Fruit fly (Drosophila melanogaster): ENCODE results near the gene Mms19.

Mms19 gene

DNA sequence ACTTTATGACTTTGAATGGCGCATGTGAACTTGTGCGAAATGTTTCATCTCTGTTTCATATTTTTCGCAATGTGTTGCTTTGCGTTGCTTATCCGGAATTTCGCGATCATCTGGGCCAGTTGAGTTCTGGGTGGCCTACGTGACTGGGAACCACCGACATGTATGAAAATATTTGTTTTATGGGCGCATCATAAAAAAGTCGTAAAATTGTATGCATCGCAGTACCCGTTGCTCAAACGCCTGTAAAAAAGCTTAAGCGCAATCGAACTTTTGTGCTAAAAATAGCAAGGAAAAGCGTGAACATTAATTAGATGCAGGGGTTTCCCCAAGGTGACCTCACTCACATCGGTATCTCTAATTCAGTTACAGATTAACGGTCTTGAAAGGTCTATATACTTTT lies 33.9 kb downstream of the Mms19 start:
- TF ChIP-seq CG14655 (GFP tag; optimal IDR thresholded peaks at IDR 0.05) (no peak), CG9948 (tag; optimal IDR thresholded peaks at IDR 0.05) (no peak), CG17806 (tag; optimal IDR thresholded peaks at IDR 0.05) (no peak)

DNA sequence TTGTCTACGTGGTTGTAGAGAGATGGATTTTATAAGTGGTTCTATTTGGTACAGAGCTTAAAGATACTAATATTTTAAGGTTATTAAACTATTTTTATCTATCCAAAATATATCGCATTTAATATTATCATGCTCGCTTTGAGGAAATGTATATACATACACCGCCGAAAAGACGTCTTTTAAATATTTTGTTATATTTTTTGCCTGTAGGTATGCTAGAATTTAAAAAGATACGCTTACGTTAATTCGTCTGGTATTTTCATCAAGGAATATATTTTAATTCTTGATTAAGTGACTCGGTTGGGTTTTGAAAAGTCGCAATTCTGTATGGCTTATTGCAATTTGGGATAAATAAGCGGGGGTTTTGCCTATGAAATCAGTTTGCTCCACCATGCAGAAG lies 36.2 kb downstream of the Mms19 start:
- TF ChIP-seq Snoo (tag; optimal IDR thresholded peaks at IDR 0.05): no peak

DNA sequence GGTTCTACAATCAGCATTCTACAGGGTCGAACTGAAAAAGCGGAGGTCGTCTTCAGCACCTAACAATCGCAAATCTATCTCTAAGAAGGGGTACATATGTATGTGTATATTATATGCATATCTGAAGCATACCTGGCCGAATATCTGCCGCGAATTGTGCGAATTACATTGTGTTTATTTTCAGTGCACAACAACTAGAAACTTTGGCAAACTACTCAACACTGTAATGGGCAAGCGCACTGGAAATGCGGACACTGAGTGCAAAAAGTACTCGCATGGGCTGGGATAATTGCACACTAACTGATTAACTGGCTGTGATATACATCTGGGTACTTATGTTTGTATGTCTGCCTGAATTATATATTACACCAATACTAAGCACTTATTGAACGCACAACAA lies 38.5 kb downstream of the Mms19 start:
- TF ChIP-seq fd96Ca (GFP tag; IDR thresholded peaks at IDR 0.05) (no peak), Pif1A (GFP tag; optimal IDR thresholded peaks at IDR 0.05) (peak; percentile 4), CG9948 (tag; optimal IDR thresholded peaks at IDR 0.05) (no peak), CG4496 (GFP tag; IDR thresholded peaks at IDR 0.05) (peak; percentile 70; the same call in 2 of the 3 replicates), CG34367 (tag; optimal IDR thresholded peaks at IDR 0.05) (peak; percentile 1), CG32121 (GFP tag; IDR thresholded peaks at IDR 0.05) (peak; percentile 54; the same call in 1 of the 2 replicates), Ets98B (GFP tag; IDR thresholded peaks at IDR 0.05) (peak; percentile 65), CG8159 (tag; optimal IDR thresholded peaks at IDR 0.05) (no peak), CG13204 (GFP tag; optimal IDR thresholded peaks at IDR 0.05) (no peak), D1 (tag; optimal IDR thresholded peaks at IDR 0.05) (peak; percentile 8), CG12605 (GFP tag; IDR thresholded peaks at IDR 0.05) (peak; percentile 17; the same call in 1 of the 2 replicates), CG15710 (tag; optimal IDR thresholded peaks at IDR 0.05) (peak; percentile 13)

DNA sequence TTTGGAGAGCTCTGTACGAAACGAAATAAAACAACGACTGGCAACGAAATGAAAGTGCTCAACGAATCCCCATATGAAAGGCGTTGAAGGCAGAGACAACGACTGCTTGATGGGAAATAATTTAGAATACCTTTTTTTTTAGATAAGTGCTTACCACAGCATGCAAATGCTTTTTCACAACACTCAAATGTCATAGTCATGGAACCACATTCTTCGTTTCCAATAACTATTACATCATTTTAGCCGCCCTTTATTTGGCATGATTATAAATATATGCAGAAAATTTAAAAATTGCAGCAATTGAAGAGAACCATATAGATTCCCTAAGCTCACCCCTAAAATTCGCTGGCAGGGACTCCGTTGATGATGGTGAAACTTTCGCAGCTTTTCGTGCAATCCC lies 45.4 kb downstream of the Mms19 start, which contains the start of gene CG31538:
Gene CG31538 (minus strand): TSS at position 101 of the 400 bp plus-strand sequence.
- TF ChIP-seq Ets98B (GFP tag; IDR thresholded peaks at IDR 0.05): no peak
- no peak for TF ChIP-seq CG12605 (GFP tag; IDR thresholded peaks at IDR 0.05)
- TF ChIP-seq CG8301 (tag; optimal IDR thresholded peaks at IDR 0.05): no peak

DNA sequence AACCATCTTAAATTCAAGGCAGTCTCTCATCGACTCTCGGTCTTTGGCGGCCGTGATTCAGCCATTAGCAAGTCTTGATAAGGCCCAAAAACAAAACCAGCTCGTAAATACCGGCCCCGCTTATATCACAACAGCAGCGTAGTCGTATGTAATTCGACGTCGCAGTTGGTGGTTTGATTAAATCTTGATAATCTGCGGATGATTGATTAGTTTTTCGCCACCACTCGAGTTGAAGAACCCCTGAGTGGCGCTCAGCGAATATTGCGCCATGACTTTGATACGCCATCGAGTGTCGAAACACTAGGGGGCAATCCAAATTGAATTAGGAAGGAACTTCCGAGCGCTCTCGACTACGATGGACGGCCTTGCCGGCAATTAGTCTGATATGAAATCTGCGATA lies 46.3 kb downstream of the Mms19 start:
- TF ChIP-seq CG12605 (GFP tag; IDR thresholded peaks at IDR 0.05): no peak
- no peak for TF ChIP-seq CG8301 (tag; optimal IDR thresholded peaks at IDR 0.05)

- TF ChIP-seq CG4496 (GFP tag; IDR thresholded peaks at IDR 0.05): 0 out of 3 replicates have a peak, but pooled peaks have one; percentile 32
- no peak for TF ChIP-seq CG9948 (tag; optimal IDR thresholded peaks at IDR 0.05)
Measured at dm6 chr3R:5279609-5280164, 47.3 kb downstream of the Mms19 start.

- TF ChIP-seq CG32121 (GFP tag; IDR thresholded peaks at IDR 0.05) (no peak), CG13204 (GFP tag; optimal IDR thresholded peaks at IDR 0.05) (no peak), CG9948 (tag; optimal IDR thresholded peaks at IDR 0.05) (no peak), CG10348 (GFP tag; IDR thresholded peaks at IDR 0.05) (no peak), rn (GFP tag; IDR thresholded peaks at IDR 0.05) (no peak), CG4496 (GFP tag; IDR thresholded peaks at IDR 0.05) (no peak), CG14655 (GFP tag; optimal IDR thresholded peaks at IDR 0.05) (no peak), CG15710 (tag; optimal IDR thresholded peaks at IDR 0.05) (no peak), gl (tag; optimal IDR thresholded peaks at IDR 0.05) (no peak), EcR (GFP tag; optimal IDR thresholded peaks at IDR 0.05) (no peak), CG34367 (tag; optimal IDR thresholded peaks at IDR 0.05) (no peak), CG8159 (tag; optimal IDR thresholded peaks at IDR 0.05) (no peak), fd96Ca (GFP tag; IDR thresholded peaks at IDR 0.05) (no peak), Ets98B (GFP tag; IDR thresholded peaks at IDR 0.05) (no peak), CG8301 (tag; optimal IDR thresholded peaks at IDR 0.05) (no peak)
Measured at dm6 chr3R:5280380-5280779, 48.0 kb downstream of the Mms19 start.

DNA sequence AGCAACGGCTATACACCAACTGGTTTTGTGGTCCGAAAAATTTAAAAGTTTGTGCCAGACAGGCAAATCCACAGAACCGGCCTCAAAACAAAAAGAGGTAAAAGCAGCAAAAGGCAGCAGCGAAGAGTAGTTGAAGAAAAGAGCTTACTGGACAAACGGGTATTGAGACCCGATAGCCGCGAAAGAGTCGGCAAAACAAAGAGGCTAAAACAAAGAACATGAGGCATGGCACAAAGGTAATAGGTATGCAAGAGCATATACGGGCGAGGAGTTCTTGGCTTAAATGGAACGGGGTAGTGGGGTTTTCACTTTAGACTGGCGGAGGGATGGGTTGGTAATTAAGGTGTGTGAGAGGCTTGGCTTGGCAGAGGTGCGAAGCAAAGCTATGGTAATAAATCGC lies 48.8 kb downstream of the Mms19 start:
- TF ChIP-seq CG9948 (tag; optimal IDR thresholded peaks at IDR 0.05) (no peak), rn (GFP tag; IDR thresholded peaks at IDR 0.05) (no peak), fd96Ca (GFP tag; IDR thresholded peaks at IDR 0.05) (peak; percentile 49; the same call in 1 of the 3 replicates), CG8301 (tag; optimal IDR thresholded peaks at IDR 0.05) (no peak), CG4496 (GFP tag; IDR thresholded peaks at IDR 0.05) (peak; percentile 60; the same call in 2 of the 3 replicates), CG13204 (GFP tag; optimal IDR thresholded peaks at IDR 0.05) (peak; percentile 13), CG12605 (GFP tag; IDR thresholded peaks at IDR 0.05) (peak; percentile 55), gl (tag; optimal IDR thresholded peaks at IDR 0.05) (no peak), D1 (tag; optimal IDR thresholded peaks at IDR 0.05) (no peak), CG34367 (tag; optimal IDR thresholded peaks at IDR 0.05) (no peak), CG15710 (tag; optimal IDR thresholded peaks at IDR 0.05) (no peak), Pif1A (GFP tag; optimal IDR thresholded peaks at IDR 0.05) (peak; percentile 34), CG17806 (tag; optimal IDR thresholded peaks at IDR 0.05) (no peak), Pif1B (GFP tag; optimal IDR thresholded peaks at IDR 0.05) (no peak), Ets98B (GFP tag; IDR thresholded peaks at IDR 0.05) (no peak; the same call in 1 of the 2 replicates), EcR (GFP tag; optimal IDR thresholded peaks at IDR 0.05) (peak; percentile 63), CG10348 (GFP tag; IDR thresholded peaks at IDR 0.05) (no peak), CG32121 (GFP tag; IDR thresholded peaks at IDR 0.05) (peak; percentile 33; the same call in 1 of the 2 replicates), Snoo (tag; optimal IDR thresholded peaks at IDR 0.05) (peak; percentile 33), CG14655 (GFP tag; optimal IDR thresholded peaks at IDR 0.05) (no peak), CG8159 (tag; optimal IDR thresholded peaks at IDR 0.05) (no peak)

Data from whole organism, pupa.